Fruit fly (Drosophila melanogaster) whole organism, wandering third instar larva: ENCODE data around the gene nsl1.
A peak's percentile ranks its signal among the peaks of the same experiment; 100 is the strongest.

Source experiments
- Abd-B ChIP-seq: fragments of >200 bp; optimal IDR thresholded peaks from 2 replicates; lab custom pipeline; 2017; ENCODE audit warnings: missing biosample characterization, missing genetic modification characterization
- CG32264 ChIP-seq: fragments of 200-800 bp; sonication (Bioruptor generic); optimal IDR thresholded peaks from 2 replicates; lab custom pipeline; 2016; ENCODE audit warnings: missing biosample characterization, missing genetic modification characterization
- CG9705 ChIP-seq: fragments of 200-800 bp; sonication (Bioruptor generic); optimal IDR thresholded peaks from 2 replicates; lab custom pipeline; 2018; ENCODE audit warnings: missing biosample characterization, mild to moderate bottlenecking, missing genetic modification characterization
- CrebA ChIP-seq: fragments of 200-800 bp; sonication (Bioruptor generic); optimal IDR thresholded peaks from 2 replicates; lab custom pipeline; 2016; ENCODE audit warnings: missing biosample characterization, mild to moderate bottlenecking, missing genetic modification characterization, borderline replicate concordance
- Dfd ChIP-seq: fragments of >200 bp; optimal IDR thresholded peaks from 2 replicates; lab custom pipeline; 2017; ENCODE audit warnings: missing biosample characterization, missing genetic modification characterization
- Dif ChIP-seq: fragments of 200-275, 200-300 bp; sonication (Bioruptor generic); optimal IDR thresholded peaks from 2 replicates; lab custom pipeline; 2018; ENCODE audit warnings: missing biosample characterization, missing genetic modification characterization; ENCODE audit not compliant: partially characterized antibody
- GATAd ChIP-seq: sonication (Bioruptor generic); optimal IDR thresholded peaks from 2 replicates; lab custom pipeline; 2016; ENCODE audit warnings: missing biosample characterization, missing genetic modification characterization
- HLH106 ChIP-seq: fragments of 200-800 bp; optimal IDR thresholded peaks from 3 replicates; lab custom pipeline; 2019; ENCODE audit warnings: missing biosample characterization, mild to moderate bottlenecking, missing genetic modification characterization, moderate library complexity
- Hnf4 ChIP-seq: fragments of 200-800 bp; sonication (Bioruptor generic); optimal IDR thresholded peaks from 2 replicates; lab custom pipeline; 2016; ENCODE audit warnings: missing biosample characterization, mild to moderate bottlenecking, missing genetic modification characterization
- Hr78 ChIP-seq: fragments of >200 bp; optimal IDR thresholded peaks from 2 replicates; lab custom pipeline; 2017; ENCODE audit warnings: missing biosample characterization, missing genetic modification characterization
- Hr83 ChIP-seq: fragments of 200-300 bp; sonication (Bioruptor generic); optimal IDR thresholded peaks from 2 replicates; lab custom pipeline; 2016; ENCODE audit warnings: missing biosample characterization, mild to moderate bottlenecking, missing genetic modification characterization, moderate library complexity; ENCODE audit not compliant: poor library complexity, severe bottlenecking
- Jra ChIP-seq: sonication (Bioruptor generic); optimal IDR thresholded peaks from 2 replicates; lab custom pipeline; 2016; ENCODE audit warnings: missing biosample characterization, missing genetic modification characterization
- Mio ChIP-seq: sonication (Bioruptor generic); optimal IDR thresholded peaks from 2 replicates; lab custom pipeline; 2016; ENCODE audit warnings: missing biosample characterization, missing genetic modification characterization
- Myc ChIP-seq: fragments of >200 bp; optimal IDR thresholded peaks from 2 replicates; lab custom pipeline; 2017
- N ChIP-seq: fragments of >200 bp; optimal IDR thresholded peaks from 2 replicates; lab custom pipeline; 2018; ENCODE audit warnings: missing biosample characterization, missing external identifiers, missing genetic modification characterization
- OdsH ChIP-seq: fragments of 200-800 bp; sonication (Bioruptor generic); optimal IDR thresholded peaks from 2 replicates; lab custom pipeline; 2016; ENCODE audit warnings: missing biosample characterization, mild to moderate bottlenecking, missing genetic modification characterization
- Rel ChIP-seq, 2 experiments: fragments of 200-800 bp; sonication (Bioruptor generic) in 1 of 2; optimal IDR thresholded peaks; 2 replicates in 1 of 2; 3 replicates in 1 of 2; lab custom pipeline; 2016 to 2019; ENCODE audit warnings: mild to moderate bottlenecking in 2 of 2, missing biosample characterization in 2 of 2, missing genetic modification characterization in 2 of 2, moderate library complexity in 1 of 2
- Sp1 ChIP-seq: fragments of 200-800 bp; sonication (Bioruptor generic); optimal IDR thresholded peaks from 3 replicates; lab custom pipeline; 2019; ENCODE audit warnings: missing biosample characterization, mild to moderate bottlenecking, missing genetic modification characterization, moderate library complexity
- Vsx2 ChIP-seq: fragments of 200-300, 225-300 bp; sonication (Bioruptor generic); optimal IDR thresholded peaks from 2 replicates; lab custom pipeline; 2018; ENCODE audit warnings: missing biosample characterization, missing genetic modification characterization; ENCODE audit not compliant: partially characterized antibody
- br ChIP-seq: fragments of 200-800 bp; sonication (Bioruptor generic); optimal IDR thresholded peaks from 2 replicates; lab custom pipeline; 2016; ENCODE audit warnings: missing biosample characterization, missing genetic modification characterization
- brk ChIP-seq: fragments of 200-800 bp; sonication (Bioruptor generic); optimal IDR thresholded peaks from 2 replicates; lab custom pipeline; 2016; ENCODE audit warnings: missing biosample characterization, mild to moderate bottlenecking, missing genetic modification characterization
- dl ChIP-seq, 2 experiments: fragments of 175-275, 200-275 bp in 1 of 2; fragments of 200-275 bp in 1 of 2; sonication (Bioruptor generic); optimal IDR thresholded peaks; lab custom pipeline; 2018; ENCODE audit warnings: mild to moderate bottlenecking in 2 of 2, missing biosample characterization in 2 of 2, missing genetic modification characterization in 2 of 2, moderate library complexity in 2 of 2; ENCODE audit not compliant: partially characterized antibody in 2 of 2, insufficient read depth in 1 of 2
- dmrt93B ChIP-seq: fragments of 200-800 bp; sonication (Bioruptor generic); optimal IDR thresholded peaks from 2 replicates; lab custom pipeline; 2018; ENCODE audit warnings: missing biosample characterization, mild to moderate bottlenecking, missing genetic modification characterization
- dsf ChIP-seq: sonication (Bioruptor generic); optimal IDR thresholded peaks from 2 replicates; lab custom pipeline; 2016; ENCODE audit warnings: missing biosample characterization, missing genetic modification characterization, borderline replicate concordance
- ey ChIP-seq: fragments of 200-800 bp; sonication (Bioruptor generic); optimal IDR thresholded peaks from 2 replicates; lab custom pipeline; 2016; ENCODE audit warnings: missing biosample characterization, missing genetic modification characterization
- foxo ChIP-seq, 2 experiments: fragments of 200-800 bp; sonication (Bioruptor generic); optimal IDR thresholded peaks; 2 replicates in 1 of 2; 3 replicates in 1 of 2; lab custom pipeline; 2016 to 2017; ENCODE audit warnings: missing biosample characterization in 2 of 2, missing genetic modification characterization in 2 of 2
- fru ChIP-seq: fragments of 200-800 bp; sonication (Bioruptor generic); optimal IDR thresholded peaks from 3 replicates; lab custom pipeline; 2016; ENCODE audit warnings: missing biosample characterization, mild to moderate bottlenecking, missing genetic modification characterization
- h ChIP-seq: fragments of 200-800 bp; sonication (Bioruptor generic); optimal IDR thresholded peaks from 3 replicates; lab custom pipeline; 2016; ENCODE audit warnings: missing biosample characterization, mild to moderate bottlenecking, missing genetic modification characterization
- jim ChIP-seq: fragments of 175-275, 200-325 bp; sonication (Bioruptor generic); optimal IDR thresholded peaks from 2 replicates; lab custom pipeline; 2016; ENCODE audit warnings: missing biosample characterization, mild to moderate bottlenecking, missing genetic modification characterization
- lola ChIP-seq: fragments of >200 bp; optimal IDR thresholded peaks from 2 replicates; lab custom pipeline; 2017; ENCODE audit warnings: missing biosample characterization, missing genetic modification characterization
- pan ChIP-seq: fragments of >200 bp; optimal IDR thresholded peaks from 2 replicates; lab custom pipeline; 2017
- psq ChIP-seq: fragments of 200-800 bp; sonication (Bioruptor generic); optimal IDR thresholded peaks from 3 replicates; lab custom pipeline; 2017; ENCODE audit warnings: missing biosample characterization, mild to moderate bottlenecking, missing genetic modification characterization, moderate library complexity
- rgr ChIP-seq: fragments of 200-800 bp; sonication (Bioruptor generic); optimal IDR thresholded peaks from 3 replicates; lab custom pipeline; 2016; ENCODE audit warnings: missing biosample characterization, mild to moderate bottlenecking, missing genetic modification characterization
- sage ChIP-seq: fragments of 200-800 bp; sonication (Bioruptor generic); optimal IDR thresholded peaks from 2 replicates; lab custom pipeline; 2016; ENCODE audit warnings: missing biosample characterization, mild to moderate bottlenecking, missing genetic modification characterization
- sv ChIP-seq: fragments of 200-800 bp; sonication (Bioruptor generic); optimal IDR thresholded peaks from 3 replicates; lab custom pipeline; 2016; ENCODE audit warnings: missing biosample characterization, missing genetic modification characterization
- tai ChIP-seq: sonication (Bioruptor generic); optimal IDR thresholded peaks from 2 replicates; lab custom pipeline; 2016; ENCODE audit warnings: missing biosample characterization, missing genetic modification characterization
- usp ChIP-seq: fragments of >200 bp; optimal IDR thresholded peaks from 2 replicates; lab custom pipeline; 2017; ENCODE audit warnings: missing biosample characterization, missing genetic modification characterization
- woc ChIP-seq: sonication (Bioruptor generic); optimal IDR thresholded peaks from 2 replicates; lab custom pipeline; 2016; ENCODE audit warnings: missing biosample characterization, mild to moderate bottlenecking, missing genetic modification characterization

nsl1 gene

dm6 chr3R:15788221-15788620, 5.4 kb upstream of the nsl1 start, which contains the start of gene Uros2:
TSS of gene Uros2 (plus strand) at chr3R:15788521.
- TF ChIP-seq tai (GFP tag; lab: Kevin White, UChicago) = no peak
- TF ChIP-seq Dfd = no peak
- TF ChIP-seq Sp1 (GFP tag; lab: Kevin White, UChicago) = no peak
- TF ChIP-seq Hr78 (GFP tag; lab: Kevin White, UChicago) = no peak
- no peak for TF ChIP-seq h (GFP tag; lab: Kevin White, UChicago)

- TF ChIP-seq Hr83 (GFP tag; lab: Kevin White, UChicago) = peak; percentile 86
- no peak for TF ChIP-seq dl (GFP tag; optimal IDR thresholded peaks at IDR 0.05; lab: Kevin White, UChicago; ENCODE audit: insufficient read depth in 1 of 2, partially characterized antibody in 2 of 2)
- no peak for TF ChIP-seq sage (GFP tag; lab: Kevin White, UChicago)
- TF ChIP-seq Mio (GFP tag; lab: Kevin White, UChicago) = no peak
- TF ChIP-seq sv (GFP tag; lab: Kevin White, UChicago) = peak; percentile 48
- no peak for TF ChIP-seq brk (GFP tag; lab: Kevin White, UChicago)
- TF ChIP-seq Hnf4 = peak; percentile 69
- peak in 1 of 2 experiments; percentile 53 for TF ChIP-seq foxo (GFP tag; optimal IDR thresholded peaks at IDR 0.05; lab: Kevin White, UChicago)
- TF ChIP-seq Sp1 (GFP tag; lab: Kevin White, UChicago) = no peak
- TF ChIP-seq tai (GFP tag; lab: Kevin White, UChicago) = no peak
- no peak for TF ChIP-seq OdsH (GFP tag; lab: Kevin White, UChicago)
- TF ChIP-seq CrebA = no peak
- TF ChIP-seq lola (GFP tag; lab: Kevin White, UChicago) = no peak
- TF ChIP-seq dmrt93B (GFP tag; lab: Kevin White, UChicago) = no peak
- no peak for TF ChIP-seq fru (GFP tag; lab: Kevin White, UChicago)
- TF ChIP-seq Dfd = no peak
- no peak for TF ChIP-seq Myc (lab: Kevin White, UChicago)
- TF ChIP-seq Vsx2 (GFP tag; lab: Kevin White, UChicago) = no peak
- no peak for TF ChIP-seq woc
- TF ChIP-seq jim = peak; percentile 44
- no peak for TF ChIP-seq Rel (GFP tag; optimal IDR thresholded peaks at IDR 0.05; lab: Kevin White, UChicago)
- no peak for TF ChIP-seq Rel (tag; optimal IDR thresholded peaks at IDR 0.05; lab: Kevin White, UChicago)
- TF ChIP-seq CG9705 (GFP tag; lab: Kevin White, UChicago) = peak; percentile 8
- no peak for TF ChIP-seq N
- no peak for TF ChIP-seq pan (lab: Kevin White, UChicago)
- TF ChIP-seq Jra (GFP tag; lab: Kevin White, UChicago) = peak; percentile 62
- TF ChIP-seq CG32264 (GFP tag; lab: Kevin White, UChicago) = no peak
- peak; percentile 14 for TF ChIP-seq rgr
- peak; percentile 17 for TF ChIP-seq ey (GFP tag; lab: Kevin White, UChicago)
- no peak for TF ChIP-seq GATAd (GFP tag; lab: Kevin White, UChicago)
- TF ChIP-seq Dif (GFP tag; lab: Kevin White, UChicago) = no peak
- TF ChIP-seq usp (GFP tag; lab: Kevin White, UChicago) = no peak
- TF ChIP-seq HLH106 = peak; percentile 26
- no peak for TF ChIP-seq br (GFP tag; lab: Kevin White, UChicago)
- TF ChIP-seq Abd-B (GFP tag; lab: Kevin White, UChicago) = no peak
- TF ChIP-seq h (GFP tag; lab: Kevin White, UChicago) = no peak
- TF ChIP-seq psq (GFP tag; lab: Kevin White, UChicago) = no peak
- no peak for TF ChIP-seq Hr78 (GFP tag; lab: Kevin White, UChicago)
- TF ChIP-seq dsf (GFP tag; lab: Kevin White, UChicago) = no peak
These were observed 1.2 kb upstream of the nsl1 start, which contains the start of gene Acyp2 for dm6 chr3R:15792427-15792826. TSS of gene Acyp2 (plus strand) at chr3R:15792688.

dm6 chr3R:15794258-15794727, 711 bp downstream of the nsl1 start:
- TF ChIP-seq sage (GFP tag; lab: Kevin White, UChicago) (peak; percentile 39), Dfd (no peak), dmrt93B (GFP tag; lab: Kevin White, UChicago) (no peak), dsf (GFP tag; lab: Kevin White, UChicago) (no peak), N (peak; percentile 88), Sp1 (GFP tag; lab: Kevin White, UChicago) (peak; percentile 42), h (GFP tag; lab: Kevin White, UChicago) (peak; percentile 60), foxo (GFP tag; optimal IDR thresholded peaks at IDR 0.05; lab: Kevin White, UChicago) (peak in 1 of 2 experiments; percentile 31), Hr83 (GFP tag; lab: Kevin White, UChicago) (peak; percentile 92), fru (GFP tag; lab: Kevin White, UChicago) (peak; percentile 13), jim (peak; percentile 78), tai (GFP tag; lab: Kevin White, UChicago) (no peak), dl (GFP tag; optimal IDR thresholded peaks at IDR 0.05; lab: Kevin White, UChicago; ENCODE audit: insufficient read depth in 1 of 2, partially characterized antibody in 2 of 2) (no peak), HLH106 (no peak), Hr78 (GFP tag; lab: Kevin White, UChicago) (peak; percentile 41), Myc (lab: Kevin White, UChicago) (no peak), Jra (GFP tag; lab: Kevin White, UChicago) (peak; percentile 65), OdsH (GFP tag; lab: Kevin White, UChicago) (peak; percentile 19), sv (GFP tag; lab: Kevin White, UChicago) (no peak), rgr (peak; percentile 58), CG32264 (GFP tag; lab: Kevin White, UChicago) (peak; percentile 27), CrebA (no peak), Rel (GFP tag; optimal IDR thresholded peaks at IDR 0.05; lab: Kevin White, UChicago) (no peak), Rel (tag; optimal IDR thresholded peaks at IDR 0.05; lab: Kevin White, UChicago) (peak; percentile 38), woc (no peak), lola (GFP tag; lab: Kevin White, UChicago) (no peak), Mio (GFP tag; lab: Kevin White, UChicago) (no peak), ey (GFP tag; lab: Kevin White, UChicago) (peak; percentile 8), brk (GFP tag; lab: Kevin White, UChicago) (peak; percentile 55), br (GFP tag; lab: Kevin White, UChicago) (peak; percentile 46), Vsx2 (GFP tag; lab: Kevin White, UChicago) (no peak), psq (GFP tag; lab: Kevin White, UChicago) (peak; percentile 28)
